Fruit fly (Drosophila melanogaster) whole organism, embryonic: ENCODE results near the gene CG14022.

Experiments
- Atf3 ChIP-seq: fragments of 200-800 bp; sonication (Bioruptor generic); optimal IDR thresholded peaks from 3 replicates; lab custom pipeline; 2016; ENCODE audit warnings: missing biosample characterization, missing genetic modification characterization
- CG10321 ChIP-seq: fragments of 200-800 bp; sonication (Bioruptor generic); IDR thresholded peaks from 2 replicates; pipeline ENCODE4 v1.3.6; 2022; ENCODE audit warnings: missing biosample characterization, missing genetic modification characterization
- CG10366 ChIP-seq: fragments of 200-800 bp; sonication (Bioruptor generic); IDR thresholded peaks from 2 replicates; pipeline ENCODE4 v1.3.6; 2022; ENCODE audit warnings: missing biosample characterization, missing genetic modification characterization
- CG11093 ChIP-seq: fragments of 200-800 bp; sonication (Bioruptor generic); IDR thresholded peaks from 3 replicates; pipeline ENCODE4 v1.3.6; 2022; ENCODE audit warnings: missing biosample characterization, missing genetic modification characterization
- CG11456 ChIP-seq: fragments of 200-800 bp; sonication (Bioruptor generic); IDR thresholded peaks from 3 replicates; pipeline ENCODE4 v1.3.6; 2022; ENCODE audit warnings: missing biosample characterization, missing genetic modification characterization
- CG12236 ChIP-seq: fragments of 200-800 bp; sonication (Bioruptor generic); optimal IDR thresholded peaks from 2 replicates; lab custom pipeline; 2016; ENCODE audit warnings: missing biosample characterization, missing genetic modification characterization
- CG12391 ChIP-seq: fragments of 200-800 bp; sonication (Bioruptor generic); optimal IDR thresholded peaks from 3 replicates; lab custom pipeline; 2018; ENCODE audit warnings: missing biosample characterization, mild to moderate bottlenecking, missing genetic modification characterization, moderate library complexity
- CG13894 ChIP-seq: fragments of 200-800 bp; sonication (Bioruptor generic); optimal IDR thresholded peaks from 3 replicates; lab custom pipeline; 2018; ENCODE audit warnings: missing biosample characterization, mild to moderate bottlenecking, missing genetic modification characterization, moderate library complexity
- CG15479 ChIP-seq: fragments of 200-800 bp; sonication (Bioruptor generic); optimal IDR thresholded peaks from 3 replicates; lab custom pipeline; 2019; ENCODE audit warnings: missing biosample characterization, mild to moderate bottlenecking, missing genetic modification characterization, moderate library complexity
- CG17361 ChIP-seq: fragments of 200-800 bp; sonication (Bioruptor generic); IDR thresholded peaks from 3 replicates; pipeline ENCODE4 v1.3.6; 2022; ENCODE audit warnings: missing biosample characterization, missing genetic modification characterization
- CG17802 ChIP-seq: fragments of 200-800 bp; sonication (Bioruptor generic); optimal IDR thresholded peaks from 2 replicates; lab custom pipeline; 2018; ENCODE audit warnings: missing biosample characterization, mild to moderate bottlenecking, missing genetic modification characterization, moderate library complexity
- CG1792 ChIP-seq: fragments of 200-800 bp; sonication (Bioruptor generic); optimal IDR thresholded peaks from 2 replicates; lab custom pipeline; 2016; ENCODE audit warnings: missing biosample characterization, missing genetic modification characterization
- CG18599 ChIP-seq: fragments of 200-800 bp; sonication (Bioruptor generic); optimal IDR thresholded peaks from 3 replicates; lab custom pipeline; 2017; ENCODE audit warnings: missing biosample characterization, missing genetic modification characterization, mild to moderate bottlenecking, moderate library complexity, missing genetic modification reagents
- CG2678 ChIP-seq: fragments of 200-800 bp; sonication (Bioruptor generic); optimal IDR thresholded peaks from 3 replicates; lab custom pipeline; 2019; ENCODE audit warnings: missing biosample characterization, mild to moderate bottlenecking, missing genetic modification characterization, moderate library complexity
- CG34224 ChIP-seq: fragments of 200-800 bp; sonication (Bioruptor generic); IDR thresholded peaks from 3 replicates; pipeline ENCODE4 v1.3.6; 2022; ENCODE audit warnings: missing biosample characterization, missing genetic modification characterization; ENCODE audit not compliant: partially characterized antibody
- CG6175 ChIP-seq: fragments of 200-800 bp; sonication (Bioruptor generic); IDR thresholded peaks from 3 replicates; pipeline ENCODE4 v1.3.6; 2022; ENCODE audit warnings: missing biosample characterization, missing genetic modification characterization
- CG6813 ChIP-seq: fragments of 200-800 bp; sonication (Bioruptor generic); optimal IDR thresholded peaks from 2 replicates; lab custom pipeline; 2017; ENCODE audit warnings: missing biosample characterization, missing genetic modification characterization, mild to moderate bottlenecking, moderate library complexity, missing genetic modification reagents
- CG8924 ChIP-seq: fragments of 200-800 bp; optimal IDR thresholded peaks from 3 replicates; lab custom pipeline; 2019; ENCODE audit warnings: missing biosample characterization, mild to moderate bottlenecking, missing genetic modification characterization, moderate library complexity
- Deaf1 ChIP-seq: fragments of 200-800 bp; optimal IDR thresholded peaks from 3 replicates; lab custom pipeline; 2019; ENCODE audit warnings: missing biosample characterization, mild to moderate bottlenecking, missing genetic modification characterization, moderate library complexity
- Drgx ChIP-seq: fragments of 200-800 bp; sonication (Bioruptor generic); IDR thresholded peaks from 2 replicates; pipeline ENCODE4 v1.3.6; 2022; ENCODE audit warnings: missing biosample characterization, missing genetic modification characterization
- Ets97D ChIP-seq: fragments of 200-800 bp; sonication (Bioruptor generic); optimal IDR thresholded peaks from 3 replicates; lab custom pipeline; 2016; ENCODE audit warnings: missing biosample characterization, missing genetic modification characterization
- HmgZ ChIP-seq: fragments of 200-800 bp; sonication (Bioruptor generic); optimal IDR thresholded peaks from 2 replicates; lab custom pipeline; 2018; ENCODE audit warnings: missing biosample characterization, mild to moderate bottlenecking, missing genetic modification characterization
- MESR4 ChIP-seq: fragments of 200-800 bp; sonication (Bioruptor generic); optimal IDR thresholded peaks from 2 replicates; lab custom pipeline; 2018; ENCODE audit warnings: missing biosample characterization, mild to moderate bottlenecking, missing genetic modification characterization, moderate library complexity
- Pdp1 ChIP-seq, 2 experiments: fragments of 200-800 bp; sonication (Bioruptor generic); optimal IDR thresholded peaks; 3 replicates each; lab custom pipeline; 2016; ENCODE audit warnings: missing biosample characterization in 2 of 2, missing genetic modification characterization in 2 of 2, mild to moderate bottlenecking in 1 of 2, moderate library complexity in 1 of 2
- Rfx ChIP-seq: fragments of 200-800 bp; sonication (Bioruptor generic); IDR thresholded peaks from 2 replicates; pipeline ENCODE4 v1.3.6; 2022; ENCODE audit warnings: missing biosample characterization, missing genetic modification characterization
- Sry-δ ChIP-seq: fragments of 200-800 bp; sonication (Bioruptor generic); optimal IDR thresholded peaks from 2 replicates; lab custom pipeline; 2016; ENCODE audit warnings: missing biosample characterization, missing genetic modification characterization
- TFAM ChIP-seq: fragments of 200-800 bp; sonication (Bioruptor generic); optimal IDR thresholded peaks from 2 replicates; lab custom pipeline; 2017; ENCODE audit warnings: missing biosample characterization, missing genetic modification characterization, inconsistent platforms
- aop ChIP-seq: fragments of 200-800 bp; sonication (Bioruptor generic); IDR thresholded peaks from 2 replicates; pipeline ENCODE4 v1.3.6; 2022; ENCODE audit warnings: missing biosample characterization, missing genetic modification characterization
- bsh ChIP-seq, 2 experiments: fragments of 200-800 bp; sonication (Bioruptor generic); optimal IDR thresholded peaks; 2 replicates each; lab custom pipeline; 2017 to 2018; ENCODE audit warnings: mild to moderate bottlenecking in 2 of 2, missing biosample characterization in 2 of 2, missing genetic modification characterization in 2 of 2, moderate library complexity in 1 of 2
- cas ChIP-seq: fragments of 200-800 bp; sonication (Bioruptor generic); IDR thresholded peaks from 2 replicates; pipeline ENCODE4 v1.3.6; 2022; ENCODE audit warnings: missing biosample characterization, missing genetic modification characterization
- caup ChIP-seq: fragments of 200-800 bp; sonication (Bioruptor generic); optimal IDR thresholded peaks from 3 replicates; lab custom pipeline; 2017; ENCODE audit warnings: missing biosample characterization, mild to moderate bottlenecking, missing genetic modification characterization, moderate library complexity; ENCODE audit not compliant: severe bottlenecking
- exex ChIP-seq: fragments of 200-800 bp; sonication (Bioruptor generic); optimal IDR thresholded peaks from 4 replicates; lab custom pipeline; 2018; ENCODE audit warnings: missing biosample characterization, mild to moderate bottlenecking, missing genetic modification characterization, moderate library complexity
- fu2 ChIP-seq: fragments of 200-800 bp; sonication (Bioruptor generic); optimal IDR thresholded peaks from 2 replicates; lab custom pipeline; 2016; ENCODE audit warnings: missing biosample characterization, missing genetic modification characterization
- gce ChIP-seq: fragments of 200-800 bp; sonication (Bioruptor generic); IDR thresholded peaks from 3 replicates; pipeline ENCODE4 v1.3.6; 2022; ENCODE audit warnings: missing biosample characterization, missing genetic modification characterization
- gem ChIP-seq: fragments of 200-800 bp; sonication (Bioruptor generic); optimal IDR thresholded peaks from 2 replicates; lab custom pipeline; 2019; ENCODE audit warnings: missing biosample characterization, mild to moderate bottlenecking, missing genetic modification characterization, moderate library complexity
- gro ChIP-seq: fragments of 200-800 bp; sonication (Bioruptor generic); optimal IDR thresholded peaks from 2 replicates; lab custom pipeline; 2016; ENCODE audit warnings: missing biosample characterization, missing genetic modification characterization
- oc ChIP-seq: fragments of 200-800 bp; sonication (Bioruptor generic); optimal IDR thresholded peaks from 2 replicates; lab custom pipeline; 2018; ENCODE audit warnings: missing biosample characterization, mild to moderate bottlenecking, missing genetic modification characterization, moderate library complexity
- onecut ChIP-seq: fragments of 200-800 bp; sonication (Bioruptor generic); IDR thresholded peaks from 2 replicates; pipeline ENCODE4 v1.3.6; 2022; ENCODE audit warnings: missing biosample characterization, missing genetic modification characterization
- pros ChIP-seq: fragments of 200-800 bp; sonication (Bioruptor generic); optimal IDR thresholded peaks from 3 replicates; lab custom pipeline; 2019; ENCODE audit warnings: missing biosample characterization, mild to moderate bottlenecking, missing genetic modification characterization, moderate library complexity
- pzg ChIP-seq: fragments of 200-800 bp; sonication (Bioruptor generic); optimal IDR thresholded peaks from 3 replicates; lab custom pipeline; 2018; ENCODE audit warnings: missing biosample characterization, mild to moderate bottlenecking, missing genetic modification characterization, moderate library complexity
- shn ChIP-seq: fragments of 200-800 bp; sonication (Bioruptor generic); optimal IDR thresholded peaks from 3 replicates; lab custom pipeline; 2016; ENCODE audit warnings: missing biosample characterization, missing genetic modification characterization
- sima ChIP-seq: fragments of 200-800 bp; sonication (Bioruptor generic); optimal IDR thresholded peaks from 2 replicates; lab custom pipeline; 2016; ENCODE audit warnings: missing biosample characterization, missing genetic modification characterization
- slou ChIP-seq: fragments of 200-800 bp; sonication (Bioruptor generic); optimal IDR thresholded peaks from 3 replicates; lab custom pipeline; 2016; ENCODE audit warnings: missing biosample characterization, missing genetic modification characterization
- stwl ChIP-seq: fragments of 200-800 bp; sonication (Bioruptor generic); optimal IDR thresholded peaks from 3 replicates; lab custom pipeline; 2018; ENCODE audit warnings: missing biosample characterization, mild to moderate bottlenecking, missing genetic modification characterization, moderate library complexity
- ttk ChIP-seq: fragments of 200-800 bp; sonication (Bioruptor generic); IDR thresholded peaks from 2 replicates; pipeline ENCODE4 v2.1.2; 2022; ENCODE audit warnings: missing biosample characterization, missing genetic modification characterization
- zen2 ChIP-seq: fragments of 200-800 bp; sonication (Bioruptor generic); IDR thresholded peaks from 3 replicates; pipeline ENCODE4 v1.3.6; 2022; ENCODE audit warnings: missing biosample characterization, missing genetic modification characterization; ENCODE audit not compliant: partially characterized antibody
- zf30C ChIP-seq: fragments of 200-800 bp; sonication (Bioruptor generic); optimal IDR thresholded peaks from 3 replicates; lab custom pipeline; 2018; ENCODE audit warnings: missing biosample characterization, mild to moderate bottlenecking, missing genetic modification characterization

CG14022 gene

DNA sequence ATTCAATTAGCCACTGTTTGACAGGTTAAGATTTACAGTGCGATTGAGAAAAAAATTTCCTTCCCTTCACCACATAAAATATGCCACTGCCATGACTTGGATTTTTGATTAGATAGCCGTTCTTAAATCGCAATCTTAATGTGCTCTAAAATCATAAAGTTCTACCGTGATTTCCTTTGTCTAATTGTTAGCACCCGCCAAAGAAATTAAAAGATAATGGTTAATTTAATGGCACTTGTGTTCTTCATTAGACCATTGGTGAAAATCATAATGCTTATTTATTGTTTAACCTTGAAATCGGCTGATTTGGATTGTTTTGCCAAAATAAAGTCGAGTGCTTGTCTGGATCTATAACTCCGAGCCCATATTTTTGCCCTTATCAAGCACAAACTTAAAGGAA lies 8.5 kb upstream of the CG14022 start:
- peak; percentile 18 for TF ChIP-seq CG18599 (GFP tag; lab: Kevin White, UChicago)
- TF ChIP-seq CG15479 (GFP tag; lab: Kevin White, UChicago): no peak
- peak; percentile 96 for TF ChIP-seq exex (tag; lab: Kevin White, UChicago)

DNA sequence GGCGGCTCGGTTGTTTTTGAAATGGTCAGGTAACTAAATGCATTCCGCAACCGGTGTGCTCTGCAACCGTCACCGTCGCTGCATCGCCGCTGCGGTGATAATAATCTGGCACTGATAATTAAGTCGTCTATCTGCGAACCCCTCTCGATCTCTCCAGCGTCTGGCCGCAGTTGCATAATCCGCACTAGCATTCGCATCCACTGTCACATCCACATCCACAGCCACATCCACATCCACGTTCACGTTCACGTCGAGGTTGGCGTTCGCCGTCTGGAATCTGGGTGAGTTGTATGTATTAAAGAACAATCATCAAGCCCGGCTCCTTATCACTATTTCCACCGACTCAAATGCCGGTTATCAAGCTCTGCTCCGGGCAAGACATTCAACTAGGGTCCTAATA lies 3.9 kb upstream of the CG14022 start:
- TF ChIP-seq stwl (tag; lab: Kevin White, UChicago): no peak
- no peak for TF ChIP-seq gem
- TF ChIP-seq CG17361 (GFP tag; lab: Robert Waterston, UW): no peak
- no peak for TF ChIP-seq fu2 (GFP tag; lab: Kevin White, UChicago)
- no peak for TF ChIP-seq caup (GFP tag; lab: Kevin White, UChicago)
- TF ChIP-seq Pdp1 (GFP tag; optimal IDR thresholded peaks at IDR 0.05; lab: Kevin White, UChicago): peak in 1 of 2 experiments; percentile 68
- TF ChIP-seq CG11456: no peak
- TF ChIP-seq shn (GFP tag; lab: Kevin White, UChicago): no peak
- 0 out of 2 replicates have a peak, but pooled peaks have one; percentile 9 for TF ChIP-seq Rfx (GFP tag; lab: Robert Waterston, UW)
- TF ChIP-seq CG10366 (GFP tag; lab: Robert Waterston, UW): no peak
- TF ChIP-seq CG11093 (GFP tag; lab: Robert Waterston, UW): no peak
- no peak for TF ChIP-seq CG10321
- TF ChIP-seq gro (GFP tag; lab: Kevin White, UChicago): no peak
- no peak for TF ChIP-seq ttk (GFP tag; lab: Robert Waterston, UW)
- 0 out of 2 replicates have a peak, but pooled peaks have one; percentile 10 for TF ChIP-seq Drgx (GFP tag; lab: Robert Waterston, UW)
- TF ChIP-seq CG12236: no peak
- TF ChIP-seq slou (GFP tag; lab: Kevin White, UChicago): no peak
- TF ChIP-seq CG34224 (GFP tag; lab: Robert Waterston, UW): no peak
- no peak for TF ChIP-seq CG8924
- no peak for TF ChIP-seq sima (GFP tag; lab: Kevin White, UChicago)
- TF ChIP-seq TFAM (GFP tag; lab: Kevin White, UChicago): no peak
- no peak for TF ChIP-seq zf30C (GFP tag; lab: Kevin White, UChicago)
- TF ChIP-seq CG17802 (tag; lab: Kevin White, UChicago): no peak
- no peak for TF ChIP-seq pros
- no peak for TF ChIP-seq Atf3 (GFP tag; lab: Kevin White, UChicago)
- TF ChIP-seq aop (GFP tag; lab: Robert Waterston, UW): no peak

DNA sequence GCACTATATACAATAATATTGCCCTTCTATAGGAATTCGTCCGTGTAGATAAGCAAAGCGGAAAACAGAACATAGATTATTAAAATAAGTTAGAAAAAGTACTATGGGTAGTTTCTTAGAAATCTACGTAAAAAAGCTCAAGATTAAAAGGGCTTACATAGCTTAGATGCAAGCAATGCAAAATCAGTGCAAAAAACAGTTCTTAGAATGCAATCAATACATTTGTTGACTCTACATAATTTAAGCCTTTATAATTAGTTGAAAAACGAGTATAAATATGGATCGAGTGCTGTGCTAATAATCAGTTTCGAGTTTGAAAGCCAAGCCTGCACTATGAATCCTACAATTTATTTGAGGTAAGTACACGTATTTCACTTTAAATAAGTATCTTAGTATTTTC lies 878 bp upstream of the CG14022 start, which contains the start of gene TotM:
TotM (plus strand) TSS at position 301 of the 400 bp plus-strand sequence.
- TF ChIP-seq oc (tag; lab: Kevin White, UChicago) (no peak), CG13894 (no peak)

DNA sequence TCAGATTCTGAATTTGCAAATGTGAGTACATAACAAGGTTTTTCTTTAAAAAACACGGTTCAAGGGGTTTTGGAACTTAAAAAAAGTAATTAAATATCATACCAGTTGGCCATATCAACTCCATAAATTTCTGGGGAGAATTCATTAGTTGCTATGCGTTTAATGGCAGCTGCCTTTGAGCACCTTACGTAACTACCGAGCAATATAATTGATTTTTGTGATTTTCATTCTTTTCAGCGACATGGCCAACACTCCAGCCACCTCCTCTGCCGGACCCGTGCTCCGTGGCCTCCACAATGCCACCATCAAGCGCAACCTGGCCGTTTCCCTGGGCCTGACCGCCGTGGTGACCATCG lies 1.4 kb downstream of the CG14022 start:
- no peak for TF ChIP-seq onecut (GFP tag; lab: Robert Waterston, UW)
- TF ChIP-seq cas (GFP tag; lab: Robert Waterston, UW): no peak
- TF ChIP-seq CG6175 (GFP tag; lab: Robert Waterston, UW): no peak
- 0 out of 3 replicates have a peak, but pooled peaks have one; percentile 30 for TF ChIP-seq gce
- TF ChIP-seq CG1792 (GFP tag; lab: Kevin White, UChicago): no peak
- no peak for TF ChIP-seq CG2678 (tag; lab: Kevin White, UChicago)
- TF ChIP-seq Sry-δ: peak; percentile 33
- peak; percentile 84 for TF ChIP-seq MESR4 (GFP tag; lab: Kevin White, UChicago)
- peak; percentile 24 for TF ChIP-seq pzg
- no peak for TF ChIP-seq HmgZ (tag; lab: Kevin White, UChicago)
- TF ChIP-seq CG6813 (GFP tag; lab: Kevin White, UChicago): no peak
- TF ChIP-seq Ets97D (GFP tag; lab: Kevin White, UChicago): no peak
- no peak for TF ChIP-seq CG12391 (tag; lab: Kevin White, UChicago)
- TF ChIP-seq zen2: 0 out of 3 replicates have a peak, but pooled peaks have one; percentile 0
- TF ChIP-seq Deaf1 (tag; lab: Kevin White, UChicago): no peak
- no peak for TF ChIP-seq bsh (GFP tag; optimal IDR thresholded peaks at IDR 0.05; lab: Kevin White, UChicago)
- no peak for TF ChIP-seq CG10321
